Worm (Caenorhabditis elegans) whole organism, L3 larva: ENCODE measurements around the gene T07D1.3.

Source experiments
- R02D3.7 ChIP-seq: fragments of 150-350 bp; optimal IDR thresholded peaks from 2 replicates; lab custom pipeline; 2014; ENCODE audit warnings: missing biosample characterization, missing genetic modification characterization
- ZK546.5 ChIP-seq: sonication (generic microtip); optimal IDR thresholded peaks from 2 replicates; lab custom pipeline; 2017; ENCODE audit warnings: missing biosample characterization, missing genetic modification characterization
- aly-2 ChIP-seq: fragments of 150-350 bp; optimal IDR thresholded peaks from 2 replicates; lab custom pipeline; 2014; ENCODE audit warnings: missing biosample characterization, missing genetic modification characterization
- ama-1 ChIP-seq: fragments of 150-350 bp; optimal IDR thresholded peaks from 2 replicates; lab custom pipeline; 2018
- ceh-16 ChIP-seq: sonication (generic microtip); optimal IDR thresholded peaks from 2 replicates; lab custom pipeline; 2017; ENCODE audit warnings: missing biosample characterization, missing genetic modification characterization
- ceh-28 ChIP-seq: fragments of 150-350 bp; optimal IDR thresholded peaks from 2 replicates; lab custom pipeline; 2014; ENCODE audit warnings: missing biosample characterization, missing genetic modification reagents, missing genetic modification characterization
- ceh-82 ChIP-seq: fragments of 150-350 bp; optimal IDR thresholded peaks from 2 replicates; lab custom pipeline; 2014; ENCODE audit warnings: missing biosample characterization, missing genetic modification characterization
- ceh-9 ChIP-seq: sonication (generic microtip); optimal IDR thresholded peaks from 2 replicates; lab custom pipeline; 2018; ENCODE audit warnings: missing biosample characterization, missing genetic modification characterization
- daf-12 ChIP-seq: fragments of 150-350 bp; optimal IDR thresholded peaks from 2 replicates; lab custom pipeline; 2014; ENCODE audit warnings: missing biosample characterization, missing genetic modification reagents, missing genetic modification characterization
- egl-27 ChIP-seq: sonication (generic microtip); optimal IDR thresholded peaks from 4 replicates; lab custom pipeline; 2017; ENCODE audit warnings: missing biosample characterization, missing genetic modification reagents, missing genetic modification characterization
- egl-5 ChIP-seq: fragments of 150-350 bp; optimal IDR thresholded peaks from 2 replicates; lab custom pipeline; 2017; ENCODE audit warnings: missing biosample characterization, missing genetic modification reagents, missing genetic modification characterization, inconsistent platforms
- elt-1 ChIP-seq: fragments of 150-350 bp; optimal IDR thresholded peaks from 2 replicates; lab custom pipeline; 2014; ENCODE audit warnings: missing biosample characterization, missing genetic modification characterization
- elt-2 ChIP-seq: sonication (generic microtip); optimal IDR thresholded peaks from 2 replicates; lab custom pipeline; 2016; ENCODE audit warnings: missing genetic modification reagents, mild to moderate bottlenecking, missing genetic modification characterization, missing compliant biosample characterization
- eor-1 ChIP-seq, 2 experiments: fragments of 150-350 bp; optimal IDR thresholded peaks; 2 replicates each; lab custom pipeline; 2014 to 2018; ENCODE audit warnings: missing biosample characterization in 2 of 2, missing genetic modification characterization in 2 of 2
- fkh-10 ChIP-seq: sonication (generic microtip); optimal IDR thresholded peaks from 2 replicates; lab custom pipeline; 2017; ENCODE audit warnings: missing biosample characterization, missing genetic modification reagents, missing genetic modification characterization
- fkh-2 ChIP-seq: fragments of 150-350 bp; optimal IDR thresholded peaks from 2 replicates; lab custom pipeline; 2014; ENCODE audit warnings: missing biosample characterization, missing genetic modification reagents, missing genetic modification characterization
- fos-1 ChIP-seq: fragments of 150-350 bp; optimal IDR thresholded peaks from 2 replicates; lab custom pipeline; 2014; ENCODE audit warnings: missing biosample characterization, missing genetic modification characterization
- hmg-11 ChIP-seq: sonication (generic microtip); optimal IDR thresholded peaks from 2 replicates; lab custom pipeline; 2016; ENCODE audit warnings: missing genetic modification characterization, missing compliant biosample characterization
- jun-1 ChIP-seq: fragments of 150-350 bp; optimal IDR thresholded peaks from 2 replicates; lab custom pipeline; 2014; ENCODE audit warnings: missing biosample characterization, missing genetic modification reagents, missing genetic modification characterization
- lin-15B ChIP-seq: fragments of 150-350 bp; optimal IDR thresholded peaks from 2 replicates; lab custom pipeline; 2014; ENCODE audit warnings: missing biosample characterization, missing genetic modification characterization
- lin-39 ChIP-seq: fragments of 150-350 bp; optimal IDR thresholded peaks from 2 replicates; lab custom pipeline; 2018; ENCODE audit warnings: missing biosample characterization, missing genetic modification reagents, missing genetic modification characterization
- lsy-12 ChIP-seq: sonication (generic microtip); optimal IDR thresholded peaks from 2 replicates; lab custom pipeline; 2016; ENCODE audit warnings: mild to moderate bottlenecking, missing genetic modification characterization, missing compliant biosample characterization
- mml-1 ChIP-seq: fragments of 150-350 bp; sonication (generic microtip); optimal IDR thresholded peaks from 3 replicates; lab custom pipeline; 2014; ENCODE audit warnings: missing biosample characterization, missing genetic modification characterization
- nfya-1 ChIP-seq: sonication (generic microtip); optimal IDR thresholded peaks from 2 replicates; lab custom pipeline; 2017; ENCODE audit warnings: missing genetic modification characterization, mild to moderate bottlenecking, missing compliant biosample characterization, antibody characterized with exemption, moderate library complexity; ENCODE audit not compliant: insufficient read depth
- nhr-11 ChIP-seq: fragments of 150-350 bp; optimal IDR thresholded peaks from 2 replicates; lab custom pipeline; 2014; ENCODE audit warnings: missing biosample characterization, missing genetic modification characterization
- nhr-12 ChIP-seq: fragments of 150-350 bp; optimal IDR thresholded peaks from 2 replicates; lab custom pipeline; 2014; ENCODE audit warnings: missing biosample characterization, missing genetic modification characterization
- nhr-23 ChIP-seq: fragments of 150-350 bp; optimal IDR thresholded peaks from 2 replicates; lab custom pipeline; 2014; ENCODE audit warnings: missing biosample characterization, missing genetic modification reagents, missing genetic modification characterization
- nhr-237 ChIP-seq: fragments of 150-350 bp; optimal IDR thresholded peaks from 2 replicates; lab custom pipeline; 2014; ENCODE audit warnings: missing biosample characterization, missing genetic modification characterization
- nhr-25 ChIP-seq: sonication (generic microtip); optimal IDR thresholded peaks from 2 replicates; lab custom pipeline; 2017; ENCODE audit warnings: missing biosample characterization, missing genetic modification characterization
- nhr-28 ChIP-seq: fragments of 150-350 bp; optimal IDR thresholded peaks from 2 replicates; lab custom pipeline; 2014; ENCODE audit warnings: missing biosample characterization, missing genetic modification characterization
- nhr-43 ChIP-seq: sonication (generic microtip); optimal IDR thresholded peaks from 2 replicates; lab custom pipeline; 2016; ENCODE audit warnings: mild to moderate bottlenecking, missing genetic modification characterization, missing compliant biosample characterization; ENCODE audit not compliant: poor library complexity, severe bottlenecking
- nhr-67 ChIP-seq: fragments of 150-350 bp; optimal IDR thresholded peaks from 2 replicates; lab custom pipeline; 2014; ENCODE audit warnings: missing biosample characterization, missing genetic modification characterization
- nhr-76 ChIP-seq: fragments of 150-350 bp; sonication (generic microtip); optimal IDR thresholded peaks from 5 replicates; lab custom pipeline; 2014; ENCODE audit warnings: missing biosample characterization, missing genetic modification characterization
- nhr-77 ChIP-seq: fragments of 150-350 bp; optimal IDR thresholded peaks from 2 replicates; lab custom pipeline; 2014; ENCODE audit warnings: missing biosample characterization, missing genetic modification characterization
- pha-4 ChIP-seq: fragments of 150-350 bp; optimal IDR thresholded peaks from 2 replicates; lab custom pipeline; 2014; ENCODE audit warnings: missing biosample characterization, missing genetic modification reagents, missing genetic modification characterization
- pqm-1 ChIP-seq: fragments of 150-350 bp; optimal IDR thresholded peaks from 2 replicates; lab custom pipeline; 2017; ENCODE audit warnings: missing biosample characterization, missing genetic modification characterization, inconsistent platforms
- sea-2 ChIP-seq: fragments of 150-350 bp; sonication (generic microtip); optimal IDR thresholded peaks from 4 replicates; lab custom pipeline; 2014; ENCODE audit warnings: missing biosample characterization, missing genetic modification reagents, missing genetic modification characterization
- skn-1 ChIP-seq: fragments of 150-350 bp; optimal IDR thresholded peaks from 2 replicates; lab custom pipeline; 2014; ENCODE audit warnings: missing biosample characterization, missing genetic modification characterization
- tbx-2 ChIP-seq: sonication (generic microtip); optimal IDR thresholded peaks from 2 replicates; lab custom pipeline; 2016; ENCODE audit warnings: mild to moderate bottlenecking, missing genetic modification characterization, missing compliant biosample characterization
- unc-39 ChIP-seq: sonication (generic microtip); optimal IDR thresholded peaks from 4 replicates; lab custom pipeline; 2017; ENCODE audit warnings: missing biosample characterization, missing genetic modification characterization
- unc-62 ChIP-seq: fragments of 150-350 bp; sonication (generic microtip); optimal IDR thresholded peaks from 4 replicates; lab custom pipeline; 2014; ENCODE audit warnings: missing biosample characterization, missing genetic modification reagents, missing genetic modification characterization
- ztf-11 ChIP-seq: fragments of 150-350 bp; optimal IDR thresholded peaks from 2 replicates; lab custom pipeline; 2014; ENCODE audit warnings: missing biosample characterization, missing genetic modification characterization

T07D1.3 gene

DNA sequence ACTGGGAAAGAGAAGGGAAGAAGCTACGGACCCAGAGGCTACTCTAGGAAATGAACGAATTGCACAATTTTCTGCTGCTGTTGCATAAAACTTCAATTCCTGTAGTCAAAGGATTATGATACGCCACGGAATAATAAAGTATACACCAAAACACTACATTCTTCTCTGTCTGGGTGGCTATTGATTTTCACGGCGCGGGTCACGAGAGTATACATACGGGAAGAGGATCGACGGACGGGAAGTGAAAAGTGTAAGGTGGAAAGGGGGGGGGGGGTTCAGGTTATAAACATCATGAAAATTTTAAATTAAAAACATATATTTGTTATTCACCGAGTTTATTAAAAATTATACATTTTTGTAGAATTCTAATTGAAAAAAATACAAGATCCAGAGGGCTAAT lies 3.9 kb downstream of the T07D1.3 start:
- TF ChIP-seq nfya-1 (tag; lab: Kevin White, UChicago) = peak; percentile 6
- no peak for TF ChIP-seq lin-39 (tag; lab: Kevin White, UChicago)
- TF ChIP-seq ceh-9 (tag; lab: Kevin White, UChicago) = no peak

DNA sequence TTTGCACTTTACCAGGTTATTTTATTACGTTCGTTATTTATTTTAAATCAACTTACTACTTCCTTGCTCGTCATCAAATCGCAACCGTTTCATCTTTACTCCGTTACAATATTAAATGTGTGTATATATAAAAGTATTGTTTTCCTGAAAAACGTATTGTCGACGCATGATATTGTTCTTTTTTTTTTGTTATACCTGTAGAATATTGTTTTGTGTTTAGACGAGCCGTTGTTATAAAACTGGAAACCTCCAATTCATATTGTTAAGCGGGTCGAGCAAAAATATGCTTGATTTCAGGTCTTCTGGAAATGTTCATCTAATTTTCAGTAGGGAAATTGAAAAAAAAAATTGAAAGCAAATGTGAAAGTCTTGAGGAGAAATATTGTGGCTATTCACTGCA lies 4.3 kb downstream of the T07D1.3 start, which contains the start of gene gid-2:
Gene gid-2, minus strand, starts transcription at position 101 of the 400 bp plus-strand sequence.
- TF ChIP-seq lsy-12 (tag; lab: Kevin White, UChicago) = no peak
- no peak for TF ChIP-seq fos-1 (tag; lab: Kevin White, UChicago)
- no peak for TF ChIP-seq nhr-67 (tag; lab: Kevin White, UChicago)
- TF ChIP-seq nhr-77 = no peak
- TF ChIP-seq ZK546.5 (tag; lab: Kevin White, UChicago) = no peak
- TF ChIP-seq ceh-16 (tag; lab: Kevin White, UChicago) = no peak
- TF ChIP-seq egl-5 (tag; lab: Kevin White, UChicago) = no peak

DNA sequence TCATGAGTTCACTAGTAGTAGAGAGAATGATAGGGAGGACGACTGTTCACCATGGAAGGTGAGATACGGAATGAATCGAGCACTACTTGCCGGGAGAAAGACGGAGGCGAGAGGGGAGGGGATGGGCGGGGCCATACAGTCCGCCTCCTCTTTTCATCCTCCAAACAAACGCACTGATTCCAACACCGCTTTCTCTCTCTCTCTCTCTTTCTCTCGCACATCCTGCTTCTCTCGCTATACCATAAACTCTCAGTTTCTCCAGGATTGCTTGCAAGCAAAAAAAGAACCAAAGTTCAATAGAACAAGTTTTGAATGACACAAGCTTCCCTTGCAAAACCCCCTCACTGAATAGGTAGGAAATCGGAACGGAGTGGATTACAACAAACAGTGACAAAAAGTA lies 7.9 kb downstream of the T07D1.3 start:
- TF ChIP-seq pha-4 (tag; lab: Kevin White, UChicago) (peak; percentile 16), nhr-12 (tag; lab: Kevin White, UChicago) (no peak), fos-1 (tag; lab: Kevin White, UChicago) (no peak), egl-5 (tag; lab: Kevin White, UChicago) (no peak), ama-1 (lab: Kevin White, UChicago) (peak; percentile 24), daf-12 (tag; lab: Kevin White, UChicago) (no peak), nfya-1 (tag; lab: Kevin White, UChicago) (peak; percentile 10), jun-1 (no peak)

DNA sequence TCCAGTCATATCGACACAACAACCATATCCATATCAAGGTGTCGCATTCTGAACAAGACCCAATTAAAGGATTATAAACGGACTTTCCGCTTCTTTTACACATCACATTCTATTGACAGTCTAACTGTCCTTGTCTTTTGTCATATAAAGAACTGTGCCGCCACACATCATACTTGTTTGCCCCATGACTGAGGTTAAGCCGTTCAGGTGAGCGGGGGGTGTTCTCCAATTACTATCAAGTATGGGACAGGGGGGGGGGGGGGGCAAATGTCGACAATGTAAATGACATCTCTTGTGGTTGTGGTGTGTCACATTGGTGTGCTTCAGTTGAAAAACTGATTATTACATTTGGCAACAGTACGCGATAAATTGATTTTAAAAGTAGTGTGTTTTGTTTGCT lies 9.4 kb downstream of the T07D1.3 start:
- TF ChIP-seq mml-1 (tag; lab: Kevin White, UChicago) (no peak), nhr-77 (no peak), ceh-9 (tag; lab: Kevin White, UChicago) (no peak), daf-12 (tag; lab: Kevin White, UChicago) (no peak), ceh-28 (tag; lab: Kevin White, UChicago) (no peak), elt-2 (no peak), unc-39 (tag; lab: Kevin White, UChicago) (no peak), fkh-2 (no peak), nhr-25 (tag; lab: Kevin White, UChicago) (no peak), nhr-237 (no peak), nhr-43 (tag; lab: Kevin White, UChicago) (no peak), lin-15B (no peak)
- TF ChIP-seq, all 47 proteins: peak for 0

DNA sequence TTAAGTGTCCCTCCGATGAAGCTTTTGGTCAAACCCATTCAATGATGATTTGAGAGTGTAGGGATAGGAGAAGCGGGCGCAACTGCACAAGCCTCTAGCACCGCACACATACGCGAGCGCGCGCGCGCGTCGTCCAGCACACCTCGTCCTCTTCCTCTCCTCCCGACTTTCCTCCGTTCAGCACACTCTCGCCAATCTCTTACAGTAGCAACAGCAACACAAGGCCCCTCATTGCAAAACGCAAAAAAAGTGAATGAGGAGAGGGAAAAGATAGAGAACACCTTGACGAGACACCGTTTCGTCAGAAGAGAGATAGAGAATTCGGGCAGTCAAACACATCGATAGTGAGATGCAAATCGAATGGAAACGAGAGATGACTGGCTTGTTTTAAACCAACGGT lies 10.7 kb downstream of the T07D1.3 start:
- TF ChIP-seq tbx-2 (tag; lab: Kevin White, UChicago) (peak; percentile 12), unc-39 (tag; lab: Kevin White, UChicago) (no peak), nhr-237 (no peak), nhr-28 (tag; lab: Kevin White, UChicago) (no peak), eor-1 (tag; optimal IDR thresholded peaks at IDR 0.05; lab: Kevin White, UChicago) (no peak), hmg-11 (peak; percentile 69), ZK546.5 (tag; lab: Kevin White, UChicago) (no peak), fkh-2 (no peak), nhr-12 (tag; lab: Kevin White, UChicago) (no peak), egl-27 (tag; lab: Kevin White, UChicago) (peak; percentile 70), nhr-67 (tag; lab: Kevin White, UChicago) (no peak), nfya-1 (tag; lab: Kevin White, UChicago) (peak; percentile 60), aly-2 (tag; lab: Kevin White, UChicago) (no peak), fos-1 (tag; lab: Kevin White, UChicago) (no peak), elt-2 (peak; percentile 39), nhr-11 (tag; lab: Kevin White, UChicago) (no peak), R02D3.7 (tag; lab: Kevin White, UChicago) (no peak), lin-39 (tag; lab: Kevin White, UChicago) (peak; percentile 45), ceh-28 (tag; lab: Kevin White, UChicago) (peak; percentile 8), lsy-12 (tag; lab: Kevin White, UChicago) (peak; percentile 11), lin-15B (peak; percentile 7), pqm-1 (tag; lab: Kevin White, UChicago) (peak; percentile 13), jun-1 (no peak), sea-2 (no peak), nhr-23 (tag; lab: Kevin White, UChicago) (peak; percentile 66), ama-1 (lab: Kevin White, UChicago) (no peak), elt-1 (tag; lab: Kevin White, UChicago) (no peak), ceh-16 (tag; lab: Kevin White, UChicago) (no peak), mml-1 (tag; lab: Kevin White, UChicago) (no peak), nhr-76 (tag; lab: Kevin White, UChicago) (no peak), unc-62 (GFP tag; lab: Kevin White, UChicago) (peak; percentile 33), skn-1 (tag; lab: Kevin White, UChicago) (no peak), ceh-82 (tag; lab: Kevin White, UChicago) (no peak), nhr-25 (tag; lab: Kevin White, UChicago) (peak; percentile 83), fkh-10 (GFP tag; lab: Kevin White, UChicago) (no peak), egl-5 (tag; lab: Kevin White, UChicago) (no peak), ceh-9 (tag; lab: Kevin White, UChicago) (no peak), ztf-11 (tag; lab: Kevin White, UChicago) (no peak)
